Fruit fly (Drosophila melanogaster): ENCODE data around the gene CG9581.

The CG9581 gene

dm6 chrX:20166484-20167038, 3.2 kb downstream of the CG9581 start, which contains the start of gene CG9577 (continued):
- TF ChIP-seq CG6792 (GFP tag; optimal IDR thresholded peaks at IDR 0.05) (no peak), CG6808 (GFP tag; optimal IDR thresholded peaks at IDR 0.05) (peak; percentile 87), achi (GFP tag; optimal IDR thresholded peaks at IDR 0.05) (no peak), Ets21C (GFP tag; optimal IDR thresholded peaks at IDR 0.05) (no peak), vri (GFP tag; optimal IDR thresholded peaks at IDR 0.05) (no peak), Eip75B (GFP tag; optimal IDR thresholded peaks at IDR 0.05) (no peak), CG8119 (GFP tag; IDR thresholded peaks at IDR 0.05) (peak; percentile 57; the same call in 2 of the 3 replicates), CG6276 (GFP tag; optimal IDR thresholded peaks at IDR 0.05) (peak; percentile 89), Hr39 (GFP tag; optimal IDR thresholded peaks at IDR 0.05) (no peak), topi (GFP tag; optimal IDR thresholded peaks at IDR 0.05) (no peak), Hr4 (GFP tag; optimal IDR thresholded peaks at IDR 0.05) (no peak), svp (GFP tag) (peak; percentile 78), spab (GFP tag; optimal IDR thresholded peaks at IDR 0.05) (peak; percentile 68), Gug (GFP tag; IDR thresholded peaks at IDR 0.05) (no peak), Eip78C (GFP tag) (peak; percentile 25), dac (GFP tag; optimal IDR thresholded peaks at IDR 0.05) (no peak), Smox (GFP tag; optimal IDR thresholded peaks at IDR 0.05) (no peak), CG31627 (GFP tag; optimal IDR thresholded peaks at IDR 0.05) (no peak), CG32006 (GFP tag; optimal IDR thresholded peaks at IDR 0.05) (peak; percentile 1), Hr38 (GFP tag; optimal IDR thresholded peaks at IDR 0.05) (no peak), Sox14 (GFP tag; optimal IDR thresholded peaks at IDR 0.05) (peak; percentile 25), CG10669 (GFP tag; optimal IDR thresholded peaks at IDR 0.05) (peak; percentile 56), CG4318 (GFP tag; optimal IDR thresholded peaks at IDR 0.05) (no peak), CG6163 (GFP tag; IDR thresholded peaks at IDR 0.05) (peak; percentile 50; the same call in 1 of the 3 replicates), CG11294 (GFP tag; IDR thresholded peaks at IDR 0.05) (no peak), Ets96B (tag; optimal IDR thresholded peaks at IDR 0.05) (peak; percentile 28), CG7368 (GFP tag; optimal IDR thresholded peaks at IDR 0.05) (peak; percentile 29), dsx (GFP tag; optimal IDR thresholded peaks at IDR 0.05; ENCODE audit: poor library complexity, severe bottlenecking) (peak; percentile 12), CG16779 (tag; optimal IDR thresholded peaks at IDR 0.05) (peak; percentile 75), esn (GFP tag; optimal IDR thresholded peaks at IDR 0.05) (no peak), OdsH (GFP tag; optimal IDR thresholded peaks at IDR 0.05) (no peak), Lpt (GFP tag; optimal IDR thresholded peaks at IDR 0.05) (no peak)

dm6 chrX:20165773-20166412, 3.9 kb downstream of the CG9581 start, which contains the start of gene Phf7:
TSS of gene Phf7 (minus strand) at chrX:20165830.
- TF ChIP-seq dsx (GFP tag; optimal IDR thresholded peaks at IDR 0.05; ENCODE audit: poor library complexity, severe bottlenecking) (no peak), CG6854 (GFP tag; optimal IDR thresholded peaks at IDR 0.05) (no peak), salr (GFP tag; optimal IDR thresholded peaks at IDR 0.05) (no peak), CG6276 (GFP tag; optimal IDR thresholded peaks at IDR 0.05) (no peak), Eip78C (GFP tag) (peak; percentile 3), Sox15 (GFP tag; optimal IDR thresholded peaks at IDR 0.05) (no peak), net (GFP tag; optimal IDR thresholded peaks at IDR 0.05) (no peak), CG32006 (GFP tag; optimal IDR thresholded peaks at IDR 0.05) (no peak)

- TF ChIP-seq esn (GFP tag; optimal IDR thresholded peaks at IDR 0.05) (peak; percentile 3), CG6792 (GFP tag; optimal IDR thresholded peaks at IDR 0.05) (no peak)
Observed at dm6 chrX:20162586-20162985, 7.2 kb downstream of the CG9581 start.

All from whole organism, prepupa.